Fruit fly (Drosophila melanogaster) whole organism, pupa: Measurements from ENCODE around the gene CG5157.

Experiments used
- CG10348 ChIP-seq: fragments of 200-800 bp; sonication (Bioruptor generic); IDR thresholded peaks from 2 replicates; pipeline ENCODE4 v1.3.6; 2022; ENCODE audit warnings: missing biosample characterization, missing genetic modification characterization
- CG12605 ChIP-seq: fragments of 200-800 bp; sonication (Bioruptor generic); IDR thresholded peaks from 2 replicates; pipeline ENCODE4 v1.3.6; 2022; ENCODE audit warnings: missing biosample characterization, missing genetic modification characterization
- CG13204 ChIP-seq: fragments of 200-800 bp; sonication (Bioruptor generic); optimal IDR thresholded peaks from 2 replicates; lab custom pipeline; 2018; ENCODE audit warnings: missing biosample characterization, mild to moderate bottlenecking, missing genetic modification characterization, moderate library complexity
- CG14655 ChIP-seq: fragments of 200-800 bp; sonication (Bioruptor generic); optimal IDR thresholded peaks from 3 replicates; lab custom pipeline; 2017; ENCODE audit warnings: mild to moderate bottlenecking, missing biosample characterization, missing genetic modification reagents, missing genetic modification characterization
- CG15710 ChIP-seq: fragments of 200-800 bp; sonication (Bioruptor generic); optimal IDR thresholded peaks from 2 replicates; lab custom pipeline; 2018; ENCODE audit warnings: missing biosample characterization, mild to moderate bottlenecking, missing genetic modification characterization, moderate library complexity
- CG17806 ChIP-seq: fragments of 200-800 bp; sonication (Bioruptor generic); optimal IDR thresholded peaks from 2 replicates; lab custom pipeline; 2018; ENCODE audit warnings: missing biosample characterization, mild to moderate bottlenecking, missing genetic modification characterization, moderate library complexity
- CG32121 ChIP-seq: fragments of 200-800 bp; sonication (Bioruptor generic); IDR thresholded peaks from 2 replicates; pipeline ENCODE4 v1.3.6; 2022; ENCODE audit warnings: missing biosample characterization, missing genetic modification characterization
- CG34367 ChIP-seq: fragments of 200-800 bp; sonication (Bioruptor generic); optimal IDR thresholded peaks from 2 replicates; lab custom pipeline; 2018; ENCODE audit warnings: missing biosample characterization, mild to moderate bottlenecking, missing genetic modification characterization
- CG4496 ChIP-seq: fragments of 200-800 bp; sonication (Bioruptor generic); IDR thresholded peaks from 3 replicates; pipeline ENCODE4 v1.3.6; 2022; ENCODE audit warnings: missing biosample characterization, missing genetic modification characterization
- CG8159 ChIP-seq: fragments of 200-800 bp; sonication (Bioruptor generic); optimal IDR thresholded peaks from 3 replicates; lab custom pipeline; 2018; ENCODE audit warnings: missing biosample characterization, mild to moderate bottlenecking, missing genetic modification characterization, moderate library complexity
- CG8301 ChIP-seq: fragments of 200-800 bp; sonication (Bioruptor generic); optimal IDR thresholded peaks from 2 replicates; lab custom pipeline; 2018; ENCODE audit warnings: missing biosample characterization, mild to moderate bottlenecking, missing genetic modification characterization
- CG9948 ChIP-seq: fragments of 200-800 bp; sonication (Bioruptor generic); optimal IDR thresholded peaks from 2 replicates; lab custom pipeline; 2018; ENCODE audit warnings: missing biosample characterization, mild to moderate bottlenecking, missing genetic modification characterization, moderate library complexity
- D1 ChIP-seq: fragments of 200-800 bp; sonication (Bioruptor generic); optimal IDR thresholded peaks from 2 replicates; lab custom pipeline; 2018; ENCODE audit warnings: missing biosample characterization, mild to moderate bottlenecking, missing genetic modification characterization, moderate library complexity
- EcR ChIP-seq: fragments of 200-800 bp; sonication (Bioruptor generic); optimal IDR thresholded peaks from 3 replicates; lab custom pipeline; 2019; ENCODE audit warnings: missing biosample characterization, missing genetic modification characterization, mild to moderate bottlenecking, moderate library complexity, missing genetic modification reagents
- Ets98B ChIP-seq: fragments of 200-800 bp; sonication (Bioruptor generic); IDR thresholded peaks from 2 replicates; pipeline ENCODE4 v1.3.6; 2022; ENCODE audit warnings: missing biosample characterization, missing genetic modification characterization
- Pif1A ChIP-seq: fragments of 200-800 bp; sonication (Bioruptor generic); optimal IDR thresholded peaks from 3 replicates; lab custom pipeline; 2016; ENCODE audit warnings: missing biosample characterization, missing genetic modification characterization
- Pif1B ChIP-seq: fragments of 200-800 bp; sonication (Bioruptor generic); optimal IDR thresholded peaks from 3 replicates; lab custom pipeline; 2016; ENCODE audit warnings: missing biosample characterization, missing genetic modification characterization
- Snoo ChIP-seq: fragments of 200-800 bp; sonication (Bioruptor generic); optimal IDR thresholded peaks from 3 replicates; lab custom pipeline; 2017; ENCODE audit warnings: missing biosample characterization, mild to moderate bottlenecking, missing genetic modification characterization, inconsistent platforms
- fd96Ca ChIP-seq: fragments of 200-800 bp; sonication (Bioruptor generic); IDR thresholded peaks from 3 replicates; pipeline ENCODE4 v1.3.6; 2022; ENCODE audit warnings: missing biosample characterization, missing genetic modification characterization
- gl ChIP-seq: fragments of 200-800 bp; sonication (Bioruptor generic); optimal IDR thresholded peaks from 2 replicates; lab custom pipeline; 2018; ENCODE audit warnings: missing biosample characterization, mild to moderate bottlenecking, missing genetic modification characterization
- rn ChIP-seq: fragments of 200-800 bp; sonication (Bioruptor generic); IDR thresholded peaks from 2 replicates; pipeline ENCODE4 v1.3.6; 2022; ENCODE audit warnings: missing biosample characterization, missing genetic modification characterization

Gene CG5157

DNA sequence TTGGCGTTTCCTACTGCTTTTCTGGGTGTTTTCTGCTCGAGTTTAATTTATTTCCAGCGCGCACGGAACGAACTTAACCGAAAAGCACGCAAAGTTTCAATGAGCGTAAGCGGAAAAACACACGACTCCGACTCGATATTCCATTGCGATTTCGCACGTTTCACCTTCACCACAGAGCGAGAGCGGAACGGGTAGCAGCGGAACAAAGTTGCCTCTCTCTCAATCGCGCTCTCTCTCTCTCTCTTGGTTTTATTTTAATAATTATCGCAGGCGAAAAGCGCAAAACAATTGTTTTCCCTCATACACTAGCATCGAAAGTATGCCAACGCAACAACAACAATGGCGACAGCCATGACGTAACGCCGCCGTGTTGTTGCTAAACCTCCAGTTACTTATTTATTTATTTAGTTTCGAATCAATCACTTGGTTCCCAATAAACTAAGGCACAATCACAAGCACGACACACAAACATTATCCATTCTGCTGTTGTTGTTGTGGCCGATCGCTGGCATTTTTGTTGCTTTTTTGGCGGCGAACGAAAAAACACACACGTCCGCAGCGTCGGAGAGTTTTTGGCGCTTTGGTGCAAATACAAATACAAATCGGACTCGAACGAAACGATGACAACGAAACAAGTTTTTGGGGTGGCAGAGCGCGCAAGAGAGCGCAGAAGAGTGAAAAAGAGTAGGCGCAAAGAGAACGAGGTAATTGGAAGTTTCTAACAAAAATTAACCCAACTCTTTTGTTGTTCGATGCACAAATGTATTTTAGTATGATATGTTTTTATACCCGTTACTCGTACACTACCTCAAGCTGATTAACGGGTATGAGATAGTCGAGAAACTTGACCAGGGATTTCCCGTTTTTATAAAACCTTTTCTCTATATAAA, 26.7 kb upstream of the CG5157 start, which contains the start of gene CG5151:
TSS of gene CG5151 (minus strand) at position 552 of the 890 bp plus-strand sequence.
- TF ChIP-seq Pif1A (GFP tag; lab: Kevin White, UChicago): peak; percentile 58
- peak; percentile 40 for TF ChIP-seq CG8159 (tag; lab: Kevin White, UChicago)
- peak; percentile 57; the same call in 2 of the 3 replicates for TF ChIP-seq CG4496
- peak; percentile 27 for TF ChIP-seq CG34367 (tag; lab: Kevin White, UChicago)
- TF ChIP-seq D1 (tag; lab: Kevin White, UChicago): no peak
- TF ChIP-seq CG13204: peak; percentile 66
- TF ChIP-seq gl (tag; lab: Kevin White, UChicago): peak; percentile 44
- peak; percentile 62 for TF ChIP-seq CG14655 (GFP tag; lab: Kevin White, UChicago)
- peak; percentile 23 for TF ChIP-seq CG15710
- 0 out of 3 replicates have a peak, but pooled peaks have one; percentile 10 for TF ChIP-seq fd96Ca (GFP tag; lab: Robert Waterston, UW)
- peak; percentile 56 for TF ChIP-seq Pif1B
- peak; percentile 0 for TF ChIP-seq CG17806 (tag; lab: Kevin White, UChicago)
- peak; percentile 36 for TF ChIP-seq Snoo (tag; lab: Kevin White, UChicago)
- no peak for TF ChIP-seq CG32121
- no peak for TF ChIP-seq CG10348 (GFP tag; lab: Robert Waterston, UW)
- TF ChIP-seq Ets98B (GFP tag; lab: Robert Waterston, UW): peak; percentile 63
- TF ChIP-seq rn: no peak
- peak; percentile 65 for TF ChIP-seq EcR
- TF ChIP-seq CG8301 (tag; lab: Kevin White, UChicago): peak; percentile 32
- TF ChIP-seq CG9948 (tag; lab: Kevin White, UChicago): no peak
- peak; percentile 70 for TF ChIP-seq CG12605

DNA sequence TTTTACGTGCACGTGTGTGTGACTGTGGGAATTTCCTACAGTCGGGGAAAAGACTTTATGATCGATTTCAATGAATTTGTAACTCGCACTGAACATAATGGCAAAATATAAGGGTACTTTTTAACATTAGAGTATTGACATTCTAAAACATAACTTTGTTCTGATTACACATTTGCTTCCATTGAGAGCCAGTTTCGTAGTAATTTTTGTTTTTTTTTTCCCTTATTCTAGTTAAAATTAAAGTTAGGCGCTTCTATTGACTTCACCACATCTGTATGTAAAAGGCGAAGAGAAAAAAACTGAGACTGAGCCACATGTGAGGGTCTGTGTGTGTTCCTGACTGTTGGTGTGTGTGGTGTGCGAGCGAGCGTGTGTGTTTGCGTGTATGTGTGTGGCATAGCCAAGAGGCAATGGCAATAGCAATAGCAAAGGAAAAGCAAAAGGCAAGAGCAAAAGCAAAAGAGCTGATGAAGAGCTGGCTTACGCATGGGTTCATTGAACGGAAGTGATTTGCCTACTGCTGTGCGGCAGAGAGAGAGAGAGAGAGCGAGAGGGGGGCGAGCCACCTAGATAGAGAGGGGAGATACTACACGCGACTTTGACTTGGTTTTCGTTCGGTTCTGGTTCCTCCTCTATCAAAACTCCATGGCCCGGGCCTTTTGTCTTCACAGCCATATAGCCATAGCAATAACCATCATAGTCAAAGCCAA, 24.3 kb upstream of the CG5157 start:
- TF ChIP-seq CG17806 (tag; lab: Kevin White, UChicago) (peak; percentile 64), EcR (peak; percentile 95), Pif1B (peak; percentile 61), CG4496 (peak; percentile 65), CG13204 (no peak), CG12605 (peak; percentile 48; the same call in 1 of the 2 replicates), Pif1A (GFP tag; lab: Kevin White, UChicago) (peak; percentile 82), Ets98B (GFP tag; lab: Robert Waterston, UW) (peak; percentile 74), CG8159 (tag; lab: Kevin White, UChicago) (peak; percentile 72), CG14655 (GFP tag; lab: Kevin White, UChicago) (peak; percentile 90), CG10348 (GFP tag; lab: Robert Waterston, UW) (0 out of 2 replicates have a peak, but pooled peaks have one; percentile 10), CG8301 (tag; lab: Kevin White, UChicago) (peak; percentile 88), rn (no peak), CG32121 (peak; percentile 39; the same call in 1 of the 2 replicates), fd96Ca (GFP tag; lab: Robert Waterston, UW) (peak; percentile 52), gl (tag; lab: Kevin White, UChicago) (no peak), CG15710 (peak; percentile 75), CG9948 (tag; lab: Kevin White, UChicago) (peak; percentile 66), Snoo (tag; lab: Kevin White, UChicago) (peak; percentile 18), D1 (tag; lab: Kevin White, UChicago) (no peak), CG34367 (tag; lab: Kevin White, UChicago) (peak; percentile 63)
- TF ChIP-seq, all 21 proteins: peak for 17

DNA sequence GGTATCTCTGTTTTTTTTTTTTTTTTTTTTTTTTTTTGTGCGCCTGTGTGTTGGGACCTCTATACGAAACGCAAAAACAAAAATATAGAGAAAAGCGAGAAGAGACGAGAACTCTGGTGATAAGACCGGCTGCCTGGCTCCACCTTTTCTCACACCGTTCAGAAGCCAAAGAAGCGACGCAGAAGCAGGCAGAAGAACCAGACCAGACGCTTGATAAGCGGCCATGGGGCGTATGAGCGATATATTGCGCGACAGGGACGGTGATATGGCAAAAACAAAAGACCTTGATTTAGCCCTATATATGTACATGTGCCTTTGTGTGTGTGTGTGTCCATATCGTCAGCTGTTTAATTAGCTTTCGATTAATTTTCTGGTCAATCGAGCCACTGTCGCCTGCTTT, 23.5 kb upstream of the CG5157 start:
- TF ChIP-seq Pif1B: no peak
- TF ChIP-seq EcR: peak; percentile 40

DNA sequence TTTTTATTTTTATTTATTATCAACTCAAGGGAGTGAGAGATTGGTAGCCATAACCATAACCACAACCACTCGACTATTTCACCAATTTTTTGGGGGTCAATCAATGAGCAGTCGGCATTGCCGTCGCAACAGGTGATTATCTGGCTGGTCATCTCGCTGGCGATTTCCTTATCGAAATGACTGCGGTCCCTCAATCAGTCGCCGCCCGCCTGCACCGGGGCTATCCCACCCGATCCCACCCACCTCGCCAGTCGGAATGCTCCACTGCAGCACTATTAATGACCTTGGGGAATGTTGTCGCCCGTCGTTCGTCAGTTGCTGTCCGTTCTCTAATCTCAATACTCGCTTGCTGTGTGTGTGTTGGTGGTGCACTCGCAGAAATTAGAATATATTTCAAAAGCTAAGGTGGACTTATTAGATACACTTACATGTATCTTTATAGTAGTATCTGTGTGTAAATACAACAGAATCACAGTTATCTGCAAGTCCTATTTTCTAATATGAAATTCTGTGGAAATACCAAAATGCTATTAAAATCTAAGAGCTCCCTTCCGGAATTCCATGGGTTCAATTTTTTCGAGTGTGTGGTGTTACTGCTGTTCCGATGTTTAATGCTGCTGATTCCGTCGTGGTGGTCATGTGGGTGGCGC, 22.9 kb upstream of the CG5157 start:
- TF ChIP-seq CG9948 (tag; lab: Kevin White, UChicago) (peak; percentile 31), CG8159 (tag; lab: Kevin White, UChicago) (peak; percentile 7), CG8301 (tag; lab: Kevin White, UChicago) (peak; percentile 60), CG15710 (peak; percentile 40), Ets98B (GFP tag; lab: Robert Waterston, UW) (no peak), CG4496 (no peak; the same call in 2 of the 3 replicates), fd96Ca (GFP tag; lab: Robert Waterston, UW) (0 out of 3 replicates have a peak, but pooled peaks have one; percentile 20), Pif1B (no peak), rn (no peak), CG13204 (no peak), Pif1A (GFP tag; lab: Kevin White, UChicago) (peak; percentile 4), CG14655 (GFP tag; lab: Kevin White, UChicago) (peak; percentile 63), Snoo (tag; lab: Kevin White, UChicago) (no peak), CG12605 (no peak), CG17806 (tag; lab: Kevin White, UChicago) (peak; percentile 36), CG32121 (0 out of 2 replicates have a peak, but pooled peaks have one; percentile 38), CG10348 (GFP tag; lab: Robert Waterston, UW) (no peak)

DNA sequence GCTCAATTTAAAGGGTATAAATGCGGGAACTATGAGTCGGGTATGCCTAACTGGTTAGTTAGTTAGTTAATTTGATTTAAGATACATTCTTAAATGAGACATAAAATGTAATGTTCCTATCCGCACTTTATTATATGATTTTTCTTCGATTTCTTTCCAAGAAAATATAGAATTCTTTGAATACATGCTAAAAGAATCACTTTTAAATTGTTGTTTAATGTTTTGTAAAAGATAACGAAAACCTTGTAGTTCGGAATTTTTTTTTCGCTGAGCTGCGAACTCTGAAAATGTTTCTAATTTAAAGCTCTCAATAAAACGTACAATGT, 22.4 kb upstream of the CG5157 start:
- TF ChIP-seq CG10348 (GFP tag; lab: Robert Waterston, UW) (no peak), gl (tag; lab: Kevin White, UChicago) (no peak), EcR (no peak), CG34367 (tag; lab: Kevin White, UChicago) (no peak), CG12605 (no peak), Snoo (tag; lab: Kevin White, UChicago) (no peak), CG14655 (GFP tag; lab: Kevin White, UChicago) (no peak), fd96Ca (GFP tag; lab: Robert Waterston, UW) (no peak)
